Fruit fly (Drosophila melanogaster): ENCODE measurements around the gene gzl.
A peak's percentile ranks its signal among the peaks of the same experiment; 100 is the strongest.

The gzl gene

DNA sequence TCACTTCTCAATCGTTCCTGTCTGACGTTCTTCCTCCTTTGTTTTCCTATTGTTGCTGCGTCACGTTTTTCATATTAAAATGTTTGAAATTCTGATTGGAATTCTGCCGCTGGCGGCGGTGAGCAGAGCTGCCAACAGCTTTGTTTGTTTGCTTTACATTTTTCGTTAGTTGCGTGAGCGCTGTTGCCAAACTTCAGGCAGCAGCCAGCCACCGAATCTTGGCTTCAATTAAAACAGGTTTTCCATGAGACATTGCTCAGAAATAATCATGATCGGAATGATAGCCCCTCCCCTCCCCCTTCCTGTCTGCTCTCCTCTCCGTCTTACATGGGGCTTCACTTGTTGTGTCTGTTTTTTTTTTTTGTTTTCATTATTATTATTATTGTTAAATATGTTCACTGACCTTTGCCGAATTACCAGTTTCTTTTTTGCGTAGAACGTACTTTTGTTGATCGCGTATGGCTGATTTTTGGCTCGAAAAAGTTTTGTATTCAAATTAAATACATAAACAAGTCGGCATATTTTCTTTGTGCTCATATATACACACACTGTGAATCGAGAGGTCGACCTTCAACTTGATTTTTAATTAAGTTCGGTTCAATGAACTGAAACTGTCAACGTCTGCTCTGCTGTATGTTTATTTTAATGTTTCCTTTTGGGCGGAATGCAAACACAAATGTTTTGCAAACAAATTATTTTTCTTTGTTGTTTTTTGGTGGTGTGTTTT is 43.6 kb downstream of the gzl start (continued):
- TF ChIP-seq fu2 (GFP tag; optimal IDR thresholded peaks at IDR 0.05), result no peak
- no peak for TF ChIP-seq CG17328 (GFP tag; IDR thresholded peaks at IDR 0.05)
- no peak for TF ChIP-seq CG12659 (GFP tag; optimal IDR thresholded peaks at IDR 0.05)
- no peak for TF ChIP-seq CG2889 (GFP tag; IDR thresholded peaks at IDR 0.05)
- no peak for TF ChIP-seq CG8478 (optimal IDR thresholded peaks at IDR 0.05)
- TF ChIP-seq bowl (GFP tag; IDR thresholded peaks at IDR 0.05), result peak; percentile 33; the same call in 1 of the 2 replicates
- no peak for TF ChIP-seq HmgZ (tag; optimal IDR thresholded peaks at IDR 0.05)
- no peak for TF ChIP-seq Ptx1 (GFP tag; IDR thresholded peaks at IDR 0.05)
- no peak for TF ChIP-seq CoRest (tag; optimal IDR thresholded peaks at IDR 0.05)
- TF ChIP-seq CG5245 (GFP tag; optimal IDR thresholded peaks at IDR 0.05), result no peak
- no peak for TF ChIP-seq zen (tag; optimal IDR thresholded peaks at IDR 0.05)
- no peak for TF ChIP-seq CG7839 (tag; optimal IDR thresholded peaks at IDR 0.05)
- TF ChIP-seq pita (GFP tag; optimal IDR thresholded peaks at IDR 0.05), result no peak
- TF ChIP-seq CG4707 (GFP tag; optimal IDR thresholded peaks at IDR 0.05), result no peak
- TF ChIP-seq CG31224 (GFP tag; IDR thresholded peaks at IDR 0.05), result no peak
- no peak for TF ChIP-seq CG15073 (GFP tag; optimal IDR thresholded peaks at IDR 0.05)
- no peak; the same call in 2 of the 3 replicates for TF ChIP-seq B-H1 (GFP tag; IDR thresholded peaks at IDR 0.05)
- no peak for TF ChIP-seq CG9609 (GFP tag; optimal IDR thresholded peaks at IDR 0.05)
- TF ChIP-seq HLH3B (GFP tag; IDR thresholded peaks at IDR 0.05), result no peak
- TF ChIP-seq jigr1 (GFP tag; IDR thresholded peaks at IDR 0.05), result no peak
- no peak for TF ChIP-seq CG2678 (tag; optimal IDR thresholded peaks at IDR 0.05)
- TF ChIP-seq tup (GFP tag; optimal IDR thresholded peaks at IDR 0.05), result no peak
- no peak for TF ChIP-seq Sox102F (GFP tag; optimal IDR thresholded peaks at IDR 0.05)
- TF ChIP-seq fd102C (GFP tag; optimal IDR thresholded peaks at IDR 0.05), result no peak
- no peak for TF ChIP-seq ap (GFP tag; IDR thresholded peaks at IDR 0.05)
- TF ChIP-seq klu (GFP tag; IDR thresholded peaks at IDR 0.05), result no peak
- TF ChIP-seq CG6683 (GFP tag; optimal IDR thresholded peaks at IDR 0.05), result no peak
- no peak; the same call in 1 of the 2 replicates for TF ChIP-seq seq (GFP tag; IDR thresholded peaks at IDR 0.05)
- no peak for TF ChIP-seq CG2712 (tag; optimal IDR thresholded peaks at IDR 0.05)
- no peak for TF ChIP-seq nom (GFP tag; optimal IDR thresholded peaks at IDR 0.05)
- no peak for TF ChIP-seq oc (tag; optimal IDR thresholded peaks at IDR 0.05)
- TF ChIP-seq CG8388 (GFP tag; optimal IDR thresholded peaks at IDR 0.05), result no peak
- no peak for TF ChIP-seq pnt (GFP tag; optimal IDR thresholded peaks at IDR 0.05)
- no peak for TF ChIP-seq ssp (GFP tag; IDR thresholded peaks at IDR 0.05)
- TF ChIP-seq CG6254 (GFP tag; optimal IDR thresholded peaks at IDR 0.05), result no peak
- no peak for TF ChIP-seq slbo (GFP tag; IDR thresholded peaks at IDR 0.05)
- no peak for TF ChIP-seq CG9215 (GFP tag; IDR thresholded peaks at IDR 0.05)
- no peak for TF ChIP-seq CG5180 (GFP tag; optimal IDR thresholded peaks at IDR 0.05)
- TF ChIP-seq Fer2 (tag; optimal IDR thresholded peaks at IDR 0.05), result no peak
- no peak for TF ChIP-seq pzg (GFP tag; optimal IDR thresholded peaks at IDR 0.05)
- no peak for TF ChIP-seq CG8290 (GFP tag; optimal IDR thresholded peaks at IDR 0.05)
- no peak for TF ChIP-seq CG8290 (tag; optimal IDR thresholded peaks at IDR 0.05)
- no peak for TF ChIP-seq fd64A (GFP tag; optimal IDR thresholded peaks at IDR 0.05)
- TF ChIP-seq CG1832 (GFP tag; optimal IDR thresholded peaks at IDR 0.05), result no peak
- TF ChIP-seq ac (GFP tag; optimal IDR thresholded peaks at IDR 0.05), result no peak
- no peak for TF ChIP-seq Hr39 (optimal IDR thresholded peaks at IDR 0.05)
- TF ChIP-seq eve (GFP tag; optimal IDR thresholded peaks at IDR 0.05), result no peak
- no peak for TF ChIP-seq Dbx (GFP tag; IDR thresholded peaks at IDR 0.05)
- no peak for TF ChIP-seq CG34376 (GFP tag; optimal IDR thresholded peaks at IDR 0.05)
- no peak for TF ChIP-seq CG3995 (GFP tag; optimal IDR thresholded peaks at IDR 0.05)
- no peak for TF ChIP-seq Hr78 (GFP tag; optimal IDR thresholded peaks at IDR 0.05)
